Worm (Caenorhabditis elegans): ENCODE measurements around the gene ech-8.

ce11 chrIV:10227534-10227933 is 11.4 kb downstream of the ech-8 start, which contains the start of gene F01G10.6:
- TF ChIP-seq flt-1 (GFP tag; IDR thresholded peaks at IDR 0.05) (no peak), ama-1 (optimal IDR thresholded peaks at IDR 0.05) (no peak), scrt-1 (GFP tag; IDR thresholded peaks at IDR 0.05) (no peak), F13C5.2 (tag; optimal IDR thresholded peaks at IDR 0.05) (no peak), tra-4 (tag; optimal IDR thresholded peaks at IDR 0.05) (no peak), hmbx-1 (tag; optimal IDR thresholded peaks at IDR 0.05) (no peak), B0310.2 (tag; optimal IDR thresholded peaks at IDR 0.05) (no peak), ceh-36 (tag; optimal IDR thresholded peaks at IDR 0.05) (no peak), aly-1 (tag; optimal IDR thresholded peaks at IDR 0.05) (no peak)
